Worm (Caenorhabditis elegans) whole organism, L4 larva: ENCODE results near the gene fbxa-131.

Experiments used
- F49E8.2 ChIP-seq: sonication (generic microtip); optimal IDR thresholded peaks from 2 replicates; lab custom pipeline; 2016; ENCODE audit warnings: missing compliant biosample characterization, mild to moderate bottlenecking, missing genetic modification characterization, borderline replicate concordance
- T20F7.1 ChIP-seq: fragments of 200-800 bp; sonication (Bioruptor generic); optimal IDR thresholded peaks from 2 replicates; lab custom pipeline; 2018; ENCODE audit warnings: mild to moderate bottlenecking, missing genetic modification characterization, missing compliant biosample characterization
- T26A8.4 ChIP-seq: fragments of 200-800 bp; sonication (Bioruptor generic); IDR thresholded peaks from 2 replicates; pipeline ENCODE4 v1.3.6; 2022; ENCODE audit warnings: missing genetic modification characterization, missing compliant biosample characterization
- Y48G9A.11 ChIP-seq: fragments of 200-800 bp; sonication (Bioruptor generic); IDR thresholded peaks from 2 replicates; pipeline ENCODE4 v1.3.6; 2022; ENCODE audit warnings: missing genetic modification reagents, missing genetic modification characterization, missing compliant biosample characterization
- Y75B8A.6 ChIP-seq: fragments of 200-800 bp; sonication (Bioruptor generic); IDR thresholded peaks from 2 replicates; pipeline ENCODE4 v1.3.6; 2022; ENCODE audit warnings: missing genetic modification reagents, missing genetic modification characterization, missing compliant biosample characterization
- aha-1 ChIP-seq: fragments of 150-350 bp; peaks from one replicate; lab custom pipeline; 2014; ENCODE audit warnings: missing biosample characterization, missing genetic modification characterization
- attf-4 ChIP-seq: sonication (generic microtip); optimal IDR thresholded peaks from 3 replicates; lab custom pipeline; 2017; ENCODE audit warnings: missing biosample characterization, missing genetic modification characterization
- ceh-20 ChIP-seq: fragments of 200-800 bp; sonication (Bioruptor generic); IDR thresholded peaks from 2 replicates; pipeline ENCODE4 v1.3.6; 2022; ENCODE audit warnings: missing genetic modification reagents, missing genetic modification characterization, missing compliant biosample characterization
- daf-16 ChIP-seq, 3 experiments: sonication (generic microtip); optimal IDR thresholded peaks; 2 replicates each; lab custom pipeline; 2016 to 2017; ENCODE audit warnings: missing genetic modification characterization in 3 of 3, missing genetic modification reagents in 3 of 3, mild to moderate bottlenecking in 2 of 3, missing compliant biosample characterization in 2 of 3, missing biosample characterization in 1 of 3, moderate library complexity in 1 of 3
- daf-8 ChIP-seq: fragments of 200-800 bp; sonication (Bioruptor generic); IDR thresholded peaks from 2 replicates; pipeline ENCODE4 v1.3.6; 2022; ENCODE audit warnings: missing genetic modification characterization, missing compliant biosample characterization
- dmd-6 ChIP-seq: fragments of 200-800 bp; sonication (Bioruptor generic); IDR thresholded peaks from 2 replicates; pipeline ENCODE4 v1.3.6; 2022; ENCODE audit warnings: missing genetic modification reagents, missing genetic modification characterization, missing compliant biosample characterization
- dmd-8 ChIP-seq: fragments of 200-800 bp; sonication (Bioruptor generic); IDR thresholded peaks from 2 replicates; pipeline ENCODE4 v1.3.6; 2022; ENCODE audit warnings: missing genetic modification characterization, missing compliant biosample characterization
- dpl-1 ChIP-seq: fragments of 150-350 bp; optimal IDR thresholded peaks from 2 replicates; lab custom pipeline; 2014; ENCODE audit warnings: missing biosample characterization, missing genetic modification reagents, missing genetic modification characterization
- dve-1 ChIP-seq: sonication (generic microtip); optimal IDR thresholded peaks from 2 replicates; lab custom pipeline; 2017; ENCODE audit warnings: antibody characterized with exemption, mild to moderate bottlenecking, missing genetic modification characterization, missing compliant biosample characterization; ENCODE audit not compliant: insufficient read depth
- fkh-10 ChIP-seq: fragments of 150-350 bp; optimal IDR thresholded peaks from 2 replicates; lab custom pipeline; 2014; ENCODE audit warnings: missing biosample characterization, missing genetic modification reagents, missing genetic modification characterization
- fos-1 ChIP-seq: fragments of 150-350 bp; optimal IDR thresholded peaks from 2 replicates; lab custom pipeline; 2014; ENCODE audit warnings: missing biosample characterization, missing genetic modification characterization
- gei-8 ChIP-seq: fragments of 200-800 bp; sonication (Bioruptor generic); optimal IDR thresholded peaks from 2 replicates; lab custom pipeline; 2018; ENCODE audit warnings: mild to moderate bottlenecking, missing genetic modification characterization, missing compliant biosample characterization
- hlh-11 ChIP-seq: fragments of 200-800 bp; sonication (Bioruptor generic); optimal IDR thresholded peaks from 2 replicates; lab custom pipeline; 2018; ENCODE audit warnings: mild to moderate bottlenecking, missing genetic modification characterization, missing compliant biosample characterization
- hmg-1.1 ChIP-seq: fragments of 200-800 bp; sonication (Bioruptor generic); IDR thresholded peaks from 2 replicates; pipeline ENCODE4 v1.3.6; 2022; ENCODE audit warnings: missing genetic modification reagents, missing genetic modification characterization, missing compliant biosample characterization
- lin-1 ChIP-seq: fragments of 200-800 bp; sonication (Bioruptor generic); IDR thresholded peaks from 2 replicates; pipeline ENCODE4 v1.3.6; 2022; ENCODE audit warnings: missing genetic modification reagents, missing genetic modification characterization, missing compliant biosample characterization
- lin-29 ChIP-seq: fragments of 200-800 bp; sonication (Bioruptor generic); IDR thresholded peaks from 2 replicates; pipeline ENCODE4 v1.3.6; 2022; ENCODE audit warnings: missing genetic modification reagents, missing genetic modification characterization, missing compliant biosample characterization
- lin-39 ChIP-seq: fragments of 150-350 bp; optimal IDR thresholded peaks from 2 replicates; lab custom pipeline; 2014; ENCODE audit warnings: missing biosample characterization, missing genetic modification reagents, missing genetic modification characterization
- lsy-2 ChIP-seq, 2 experiments: fragments of 150-350 bp in 1 of 2; sonication (generic microtip) in 1 of 2; optimal IDR thresholded peaks; 2 replicates each; lab custom pipeline; 2014 to 2017; ENCODE audit warnings: missing biosample characterization in 2 of 2, missing genetic modification characterization in 2 of 2
- madf-5 ChIP-seq, 2 experiments: fragments of 200-800 bp; sonication (Bioruptor generic); IDR thresholded peaks; 2 replicates each; pipeline ENCODE4 v1.3.6; 2022; ENCODE audit warnings: missing compliant biosample characterization in 2 of 2, missing genetic modification characterization in 2 of 2
- mep-1 ChIP-seq: fragments of 150-350 bp; sonication (generic microtip); optimal IDR thresholded peaks from 3 replicates; lab custom pipeline; 2014; ENCODE audit warnings: missing biosample characterization, missing genetic modification characterization
- mxl-2 ChIP-seq: fragments of 200-800 bp; sonication (Bioruptor generic); conservative IDR thresholded peaks from 2 replicates; pipeline ENCODE4 v1.3.6; 2022; ENCODE audit warnings: missing genetic modification reagents, missing genetic modification characterization, missing compliant biosample characterization
- mxl-3 ChIP-seq: fragments of 200-800 bp; sonication (Bioruptor generic); optimal IDR thresholded peaks from 2 replicates; lab custom pipeline; 2018; ENCODE audit warnings: mild to moderate bottlenecking, missing genetic modification characterization, missing compliant biosample characterization
- nhr-28 ChIP-seq: fragments of 150-350 bp; optimal IDR thresholded peaks from 2 replicates; lab custom pipeline; 2014; ENCODE audit warnings: missing biosample characterization, missing genetic modification characterization
- nhr-48 ChIP-seq: sonication (generic microtip); optimal IDR thresholded peaks from 2 replicates; lab custom pipeline; 2016; ENCODE audit warnings: mild to moderate bottlenecking, missing genetic modification characterization, missing compliant biosample characterization
- nhr-77 ChIP-seq: fragments of 150-350 bp; optimal IDR thresholded peaks from 2 replicates; lab custom pipeline; 2014; ENCODE audit warnings: missing biosample characterization, missing genetic modification characterization
- pha-4 ChIP-seq, 2 experiments: fragments of 150-350 bp in 1 of 2; fragments of 200-800 bp in 1 of 2; sonication (Bioruptor generic) in 1 of 2; IDR thresholded peaks in 1 of 2; optimal IDR thresholded peaks in 1 of 2; 2 replicates each; pipeline versions ENCODE4 v1.3.6 to Lab custom; 2014 to 2022; ENCODE audit warnings: missing genetic modification characterization in 2 of 2, missing genetic modification reagents in 2 of 2, missing biosample characterization in 1 of 2, missing compliant biosample characterization in 1 of 2
- php-3 ChIP-seq: fragments of 200-800 bp; sonication (Bioruptor generic); IDR thresholded peaks from 2 replicates; pipeline ENCODE4 v1.3.6; 2022; ENCODE audit warnings: missing genetic modification reagents, missing genetic modification characterization, missing compliant biosample characterization
- pqm-1 ChIP-seq: sonication (generic microtip); optimal IDR thresholded peaks from 2 replicates; lab custom pipeline; 2017; ENCODE audit warnings: missing biosample characterization, missing genetic modification characterization
- saeg-2 ChIP-seq: fragments of 200-800 bp; sonication (Bioruptor generic); IDR thresholded peaks from 2 replicates; pipeline ENCODE4 v1.3.6; 2022; ENCODE audit warnings: missing genetic modification reagents, missing genetic modification characterization, missing compliant biosample characterization
- set-16 ChIP-seq: fragments of 200-800 bp; sonication (Bioruptor generic); IDR thresholded peaks from 2 replicates; pipeline ENCODE4 v1.3.6; 2022; ENCODE audit warnings: missing genetic modification reagents, missing genetic modification characterization, missing compliant biosample characterization
- tag-97 ChIP-seq: fragments of 200-800 bp; sonication (Bioruptor generic); IDR thresholded peaks from 2 replicates; pipeline ENCODE4 v1.3.6; 2022; ENCODE audit warnings: missing genetic modification characterization, missing compliant biosample characterization
- unc-130 ChIP-seq: sonication (generic microtip); optimal IDR thresholded peaks from 2 replicates; lab custom pipeline; 2016; ENCODE audit warnings: missing genetic modification reagents, missing genetic modification characterization, missing compliant biosample characterization
- zip-11 ChIP-seq: fragments of 200-800 bp; sonication (Bioruptor generic); IDR thresholded peaks from 2 replicates; pipeline ENCODE4 v1.3.6; 2022; ENCODE audit warnings: missing genetic modification characterization, missing compliant biosample characterization
- ztf-11 ChIP-seq: fragments of 150-350 bp; optimal IDR thresholded peaks from 2 replicates; lab custom pipeline; 2014; ENCODE audit warnings: missing biosample characterization, missing genetic modification characterization

Gene fbxa-131

DNA sequence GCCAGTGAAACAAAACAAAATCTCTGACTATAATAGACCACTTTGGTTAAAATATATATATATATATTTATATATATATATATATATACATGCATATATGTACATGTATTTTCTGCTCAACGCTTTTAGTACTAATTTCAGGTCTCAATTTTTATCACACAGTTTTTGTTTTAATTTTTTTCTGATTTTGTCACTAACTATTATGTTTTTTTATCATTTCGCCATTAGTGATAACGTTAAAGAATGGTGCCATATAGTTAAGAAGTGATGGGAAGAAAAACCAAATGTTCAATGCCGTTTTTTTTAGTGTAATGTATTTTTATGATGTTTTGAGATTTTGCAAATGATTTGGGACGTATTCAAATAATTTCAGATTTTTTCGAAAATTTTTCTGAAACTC lies 16.1 kb downstream of the fbxa-131 start:
- TF ChIP-seq Y75B8A.6 (GFP tag; lab: Robert Waterston, UW) = no peak
- TF ChIP-seq php-3 (GFP tag; lab: Robert Waterston, UW) = 0 out of 2 replicates have a peak, but pooled peaks have one; percentile 50
- no peak for TF ChIP-seq daf-8 (GFP tag; lab: Robert Waterston, UW)
- TF ChIP-seq ztf-11 (tag; lab: Kevin White, UChicago) = no peak
- TF ChIP-seq saeg-2 (GFP tag; lab: Robert Waterston, UW) = no peak
- no peak for TF ChIP-seq lin-1 (GFP tag; lab: Robert Waterston, UW)
- TF ChIP-seq tag-97 (GFP tag; lab: Robert Waterston, UW) = no peak
- no peak for TF ChIP-seq set-16 (GFP tag; lab: Robert Waterston, UW)
- no peak for TF ChIP-seq hmg-1.1 (GFP tag; lab: Robert Waterston, UW)
- TF ChIP-seq pqm-1 = peak; percentile 13
- TF ChIP-seq T26A8.4 (GFP tag; lab: Robert Waterston, UW) = no peak
- no peak for TF ChIP-seq Y48G9A.11 (GFP tag; lab: Robert Waterston, UW)
- TF ChIP-seq nhr-28 (tag; lab: Kevin White, UChicago) = peak; percentile 59
- TF ChIP-seq lin-29 (GFP tag; lab: Robert Waterston, UW) = no peak
- no peak for TF ChIP-seq gei-8 (GFP tag; lab: Kevin White, UChicago)
- TF ChIP-seq dmd-8 = no peak
- no peak for TF ChIP-seq fkh-10
- TF ChIP-seq fos-1 = no peak
- no peak for TF ChIP-seq dve-1 (tag; lab: Kevin White, UChicago)
- TF ChIP-seq nhr-48 (tag; lab: Kevin White, UChicago) = no peak

DNA sequence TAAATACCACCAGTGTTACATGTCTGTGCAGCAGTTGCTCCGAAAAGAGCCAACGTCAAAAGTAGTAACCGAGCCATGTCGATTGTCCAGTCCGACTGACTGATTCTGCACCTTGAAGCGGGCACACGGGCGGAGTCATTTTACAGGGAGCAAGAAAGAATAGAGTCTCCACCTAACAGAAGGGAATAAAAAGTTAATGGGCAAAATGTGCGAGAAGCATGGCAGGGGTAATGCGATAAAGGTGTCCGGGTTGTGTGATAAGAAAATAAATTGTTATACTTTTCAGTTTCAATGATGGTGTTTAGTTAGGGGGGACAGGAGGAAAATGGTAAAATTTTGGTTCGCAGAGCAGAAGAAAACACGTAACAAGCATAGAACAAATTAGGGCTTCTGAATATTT lies 17.0 kb downstream of the fbxa-131 start, which contains the start of gene clec-50:
Gene clec-50, minus strand, starts transcription at position 109 of the 400 bp plus-strand sequence.
- TF ChIP-seq nhr-28 (tag; lab: Kevin White, UChicago) (peak; percentile 75), php-3 (GFP tag; lab: Robert Waterston, UW) (peak; percentile 80), lin-1 (GFP tag; lab: Robert Waterston, UW) (0 out of 2 replicates have a peak, but pooled peaks have one; percentile 14), pqm-1 (peak; percentile 84), lsy-2 (tag; optimal IDR thresholded peaks at IDR 0.05; lab: Kevin White, UChicago) (no peak), hlh-11 (tag; lab: Kevin White, UChicago) (peak; percentile 68), daf-16 (GFP tag; optimal IDR thresholded peaks at IDR 0.05; lab: Kevin White, UChicago) (no peak), daf-16 (tag; optimal IDR thresholded peaks at IDR 0.05; lab: Kevin White, UChicago) (peak; percentile 51), unc-130 (GFP tag; lab: Kevin White, UChicago) (no peak), nhr-48 (tag; lab: Kevin White, UChicago) (no peak), F49E8.2 (no peak), dve-1 (tag; lab: Kevin White, UChicago) (peak; percentile 35), nhr-77 (tag; lab: Kevin White, UChicago) (peak; percentile 25), zip-11 (GFP tag; lab: Robert Waterston, UW) (no peak), dmd-6 (peak; percentile 95), mxl-3 (GFP tag; lab: Kevin White, UChicago) (peak; percentile 89)

DNA sequence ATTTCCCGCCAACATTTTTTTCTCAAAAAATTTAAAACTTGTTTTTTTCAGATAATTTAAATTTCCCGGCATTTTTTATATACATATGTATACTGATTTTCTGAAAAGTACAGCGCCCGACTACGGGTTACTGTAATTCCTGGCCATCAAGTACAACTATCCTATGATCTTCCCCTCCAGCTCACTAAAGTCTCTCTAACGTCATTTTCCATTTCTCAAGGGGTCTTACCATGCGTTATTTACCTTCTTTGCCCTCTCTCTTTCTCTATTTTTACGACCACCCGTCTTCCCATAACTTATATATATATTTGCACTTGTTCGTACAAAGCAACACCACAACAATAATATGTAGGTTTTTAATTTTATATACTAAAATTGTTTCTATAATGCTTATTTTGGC lies 18.0 kb downstream of the fbxa-131 start, which contains the start of gene W04E12.9:
Gene W04E12.9, plus strand, starts transcription at position 301 of the 400 bp plus-strand sequence.
- TF ChIP-seq pha-4 (GFP tag; IDR thresholded peaks at IDR 0.05; lab: Robert Waterston, UW) (no peak), pha-4 (tag; optimal IDR thresholded peaks at IDR 0.05; lab: Kevin White, UChicago) (no peak), unc-130 (GFP tag; lab: Kevin White, UChicago) (no peak), dpl-1 (GFP tag; lab: Kevin White, UChicago) (no peak), lin-1 (GFP tag; lab: Robert Waterston, UW) (no peak), saeg-2 (GFP tag; lab: Robert Waterston, UW) (no peak), hlh-11 (tag; lab: Kevin White, UChicago) (no peak), mxl-2 (GFP tag; lab: Robert Waterston, UW) (no peak), mep-1 (tag; lab: Kevin White, UChicago) (no peak), ceh-20 (GFP tag; lab: Robert Waterston, UW) (no peak), aha-1 (no peak), madf-5 (GFP tag; IDR thresholded peaks at IDR 0.05; lab: Robert Waterston, UW) (no peak), T20F7.1 (GFP tag; lab: Kevin White, UChicago) (no peak), lin-39 (tag; lab: Kevin White, UChicago) (no peak), attf-4 (tag; lab: Kevin White, UChicago) (no peak)
